Worm (Caenorhabditis elegans): Measurements from ENCODE around the gene elpc-4.

The elpc-4 gene

DNA sequence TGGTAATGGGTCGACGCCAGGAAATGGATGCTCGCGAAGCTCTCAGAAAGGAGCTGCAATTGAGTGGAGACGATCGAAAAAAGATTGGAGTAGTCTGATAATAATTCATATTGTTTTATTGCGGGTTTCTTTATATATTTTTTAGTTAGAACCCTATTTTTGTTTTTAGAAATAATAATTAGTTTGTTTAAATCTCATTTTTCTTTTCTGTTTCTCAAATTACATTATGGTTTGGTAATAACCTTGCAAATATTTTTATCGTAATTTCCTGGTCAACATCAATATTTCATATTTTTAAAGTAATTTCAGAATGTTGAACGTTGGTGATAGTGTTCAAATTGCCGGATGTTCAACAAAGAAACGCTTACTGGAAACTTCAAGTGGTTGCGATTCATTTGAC, at the start of gene elpc-4:
TSS of gene elpc-4 (plus strand) at position 301 of the 400 bp plus-strand sequence.
- TF ChIP-seq madf-9 (GFP tag; conservative IDR thresholded peaks at IDR 0.05) = no peak
- TF ChIP-seq ceh-62 (tag; optimal IDR thresholded peaks at IDR 0.05) = no peak
- TF ChIP-seq madf-5 (GFP tag; IDR thresholded peaks at IDR 0.05) = no peak
- no peak for TF ChIP-seq php-3 (GFP tag; IDR thresholded peaks at IDR 0.05)
- TF ChIP-seq T20F7.1 (GFP tag; optimal IDR thresholded peaks at IDR 0.05) = no peak
- TF ChIP-seq zip-2 (tag; optimal IDR thresholded peaks at IDR 0.05) = no peak
- no peak for TF ChIP-seq egl-43 (GFP tag; IDR thresholded peaks at IDR 0.05)
- no peak for TF ChIP-seq nhr-6 (tag; optimal IDR thresholded peaks at IDR 0.05)
- no peak for TF ChIP-seq cey-2 (tag; optimal IDR thresholded peaks at IDR 0.05; ENCODE audit: borderline replicate concordance, insufficient read depth)
- TF ChIP-seq daf-16 (GFP tag; optimal IDR thresholded peaks at IDR 0.05) = no peak
- no peak for TF ChIP-seq daf-16 (tag; optimal IDR thresholded peaks at IDR 0.05)
- no peak for TF ChIP-seq F44E2.7 (GFP tag; IDR thresholded peaks at IDR 0.05)
- no peak for TF ChIP-seq nhr-10 (tag; optimal IDR thresholded peaks at IDR 0.05)
- TF ChIP-seq spr-3 (GFP tag; optimal IDR thresholded peaks at IDR 0.05) = no peak
- TF ChIP-seq ceh-44 (GFP tag; IDR thresholded peaks at IDR 0.05) = no peak
- no peak for TF ChIP-seq nhr-102 (tag; optimal IDR thresholded peaks at IDR 0.05)
- TF ChIP-seq gei-8 (GFP tag; optimal IDR thresholded peaks at IDR 0.05) = no peak
- no peak for TF ChIP-seq fkh-10 (GFP tag; optimal IDR thresholded peaks at IDR 0.05)
- TF ChIP-seq nhr-237 (tag; optimal IDR thresholded peaks at IDR 0.05) = no peak
- no peak for TF ChIP-seq R02D3.7 (tag; optimal IDR thresholded peaks at IDR 0.05)
- no peak for TF ChIP-seq lin-38 (GFP tag; IDR thresholded peaks at IDR 0.05)

DNA sequence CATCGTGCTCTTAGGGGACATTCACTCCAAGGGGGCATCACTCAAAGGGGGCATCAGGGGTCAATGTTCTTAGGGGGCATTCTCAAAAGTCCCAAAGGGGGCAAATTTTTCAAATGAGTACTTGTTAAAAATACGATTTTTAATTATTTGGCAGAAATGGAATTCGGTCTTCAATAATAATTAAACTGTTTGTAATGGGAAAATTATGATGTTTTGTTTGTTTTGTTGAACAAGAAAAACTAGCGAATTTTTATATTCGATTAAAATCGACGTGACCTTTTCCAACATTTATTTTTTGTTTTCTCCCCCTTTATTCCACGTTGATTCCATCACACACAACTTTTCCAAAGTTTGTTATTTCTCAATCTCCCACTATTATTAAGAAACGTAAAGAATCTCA, 49.8 kb upstream of the elpc-4 start, which contains the start of gene F57H12.5:
TSS of gene F57H12.5 (plus strand) at position 301 of the 400 bp plus-strand sequence.
- TF ChIP-seq lsy-2 (tag; optimal IDR thresholded peaks at IDR 0.05) (no peak), spr-3 (GFP tag; optimal IDR thresholded peaks at IDR 0.05) (no peak), skn-1 (tag; optimal IDR thresholded peaks at IDR 0.05) (no peak), zfp-2 (tag; optimal IDR thresholded peaks at IDR 0.05) (no peak), F10B5.3 (tag; optimal IDR thresholded peaks at IDR 0.05) (no peak), daf-8 (GFP tag; IDR thresholded peaks at IDR 0.05) (no peak), lir-3 (tag; optimal IDR thresholded peaks at IDR 0.05) (no peak), snpc-1.2 (GFP tag; IDR thresholded peaks at IDR 0.05) (no peak), fkh-10 (GFP tag; optimal IDR thresholded peaks at IDR 0.05) (no peak), ceh-32 (tag; optimal IDR thresholded peaks at IDR 0.05; ENCODE audit: poor library complexity) (no peak), lim-7 (GFP tag; IDR thresholded peaks at IDR 0.05) (no peak), nhr-111 (GFP tag; optimal IDR thresholded peaks at IDR 0.05) (no peak), fos-1 (tag; optimal IDR thresholded peaks at IDR 0.05) (no peak), nhr-102 (tag; optimal IDR thresholded peaks at IDR 0.05) (no peak), Y48G9A.11 (GFP tag; IDR thresholded peaks at IDR 0.05) (no peak), F26F4.8 (GFP tag; conservative IDR thresholded peaks at IDR 0.05) (no peak)

DNA sequence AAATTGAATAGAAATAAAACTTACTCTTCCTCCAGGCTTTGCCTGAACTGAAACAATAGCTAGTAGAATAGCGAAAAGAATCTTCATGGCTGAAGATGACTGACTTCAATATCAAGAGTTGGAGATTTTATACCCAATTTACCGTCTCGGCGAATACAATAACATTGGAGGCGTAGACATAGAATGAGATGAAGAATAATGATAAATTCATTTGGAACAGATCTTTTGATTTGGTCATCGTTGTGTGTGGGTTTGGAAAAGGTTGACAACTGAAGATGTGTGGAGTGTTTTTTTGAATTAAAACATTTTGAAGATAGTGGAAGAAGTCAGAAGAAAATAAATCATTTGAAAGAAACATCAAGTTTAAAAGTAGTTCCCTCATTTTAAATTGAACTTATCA, 40.6 kb upstream of the elpc-4 start, which contains the start of gene F57H12.6:
TSS of gene F57H12.6 (minus strand) at position 101 of the 400 bp plus-strand sequence.
- TF ChIP-seq aha-1 (tag) (peak; percentile 84), hif-1 (tag; optimal IDR thresholded peaks at IDR 0.05) (no peak), jun-1 (tag; optimal IDR thresholded peaks at IDR 0.05) (no peak), lin-15B (tag; optimal IDR thresholded peaks at IDR 0.05) (no peak)

DNA sequence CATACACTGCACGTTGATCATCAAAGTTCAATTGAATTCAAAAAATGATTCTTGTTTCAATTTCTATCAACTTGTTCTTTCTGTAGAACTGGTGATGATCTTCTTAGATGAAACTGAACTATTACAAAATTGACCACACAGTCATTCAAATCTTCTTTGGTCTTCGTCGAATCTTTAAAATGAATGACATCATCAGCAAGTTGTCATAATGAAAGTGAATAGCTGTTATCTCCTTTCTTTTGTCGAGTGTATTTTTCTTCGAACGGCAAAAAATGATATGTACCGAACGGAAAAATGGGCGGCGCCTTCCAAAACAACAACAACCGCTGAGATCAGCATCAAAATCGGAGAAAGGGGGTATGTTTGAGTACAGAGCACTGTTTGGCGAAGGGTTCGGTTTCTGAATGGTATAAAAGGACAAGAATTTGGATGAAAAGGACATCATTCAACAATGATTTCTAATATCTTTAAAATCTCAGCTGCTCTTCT, 39.3 kb upstream of the elpc-4 start, which contains the start of gene ora-1:
TSS of gene ora-1 (plus strand) at position 439 of the 489 bp plus-strand sequence.
- TF ChIP-seq nhr-111 (GFP tag; optimal IDR thresholded peaks at IDR 0.05) (no peak), unc-62 (GFP tag; optimal IDR thresholded peaks at IDR 0.05 in 1 of 2) (peak in 1 of 2 experiments; percentile 14), unc-62 (tag; optimal IDR thresholded peaks at IDR 0.05) (no peak), aha-1 (tag) (peak; percentile 49), ceh-20 (GFP tag; IDR thresholded peaks at IDR 0.05) (no peak)

All from whole organism, L4 larva.